Worm (Caenorhabditis elegans) whole organism, L1 larva: ENCODE data around the gene K06A4.2.

Experiments used
- C04F5.9 ChIP-seq: sonication (generic microtip); optimal IDR thresholded peaks from 2 replicates; lab custom pipeline; 2016; ENCODE audit warnings: missing genetic modification characterization, missing compliant biosample characterization
- C16A3.4 ChIP-seq: fragments of 150-350 bp; optimal IDR thresholded peaks from 2 replicates; lab custom pipeline; 2014; ENCODE audit warnings: missing biosample characterization, missing genetic modification characterization
- Y116A8C.19 ChIP-seq: sonication (generic microtip); optimal IDR thresholded peaks from 2 replicates; lab custom pipeline; 2016; ENCODE audit warnings: missing compliant biosample characterization, missing genetic modification characterization, borderline replicate concordance
- aha-1 ChIP-seq: fragments of 150-350 bp; optimal IDR thresholded peaks from 2 replicates; lab custom pipeline; 2014; ENCODE audit warnings: missing biosample characterization, missing genetic modification characterization
- blmp-1 ChIP-seq: fragments of 150-350 bp; optimal IDR thresholded peaks from 2 replicates; lab custom pipeline; 2014; ENCODE audit warnings: missing biosample characterization, missing genetic modification characterization
- ceh-88 ChIP-seq: fragments of 200-800 bp; sonication (Bioruptor generic); IDR thresholded peaks from 2 replicates; pipeline ENCODE4 v1.3.6; 2022; ENCODE audit warnings: missing genetic modification characterization, missing compliant biosample characterization
- ceh-90 ChIP-seq: sonication (generic microtip); optimal IDR thresholded peaks from 2 replicates; lab custom pipeline; 2016; ENCODE audit warnings: missing genetic modification characterization, missing compliant biosample characterization
- efl-1 ChIP-seq, 4 experiments: fragments of 150-350 bp; optimal IDR thresholded peaks in 3 of 4; peaks in 1 of 4; 1 replicate in 1 of 4; 2 replicates in 3 of 4; lab custom pipeline; 2014; ENCODE audit warnings: missing biosample characterization in 2 of 4, missing genetic modification characterization in 2 of 4, missing genetic modification reagents in 2 of 4
- egl-13 ChIP-seq: sonication (generic microtip); optimal IDR thresholded peaks from 2 replicates; lab custom pipeline; 2016; ENCODE audit warnings: missing genotype, missing genetic modification reagents, missing genetic modification characterization, missing compliant biosample characterization
- egl-27 ChIP-seq, 2 experiments: fragments of 150-350 bp in 1 of 2; sonication (generic microtip); optimal IDR thresholded peaks; 3 replicates each; lab custom pipeline; 2017 to 2018; ENCODE audit warnings: missing biosample characterization in 2 of 2, missing genetic modification characterization in 2 of 2, missing genetic modification reagents in 2 of 2
- elt-2 ChIP-seq: sonication (generic microtip); optimal IDR thresholded peaks from 2 replicates; lab custom pipeline; 2016; ENCODE audit warnings: missing genetic modification characterization, mild to moderate bottlenecking, inconsistent platforms, missing compliant biosample characterization, missing genetic modification reagents
- elt-3 ChIP-seq, 6 experiments: fragments of 150-350 bp in 1 of 6; sonication (generic microtip); optimal IDR thresholded peaks; 2 replicates each; lab custom pipeline; 2017 to 2018; ENCODE audit warnings: missing biosample characterization in 6 of 6, missing genetic modification characterization in 6 of 6, inconsistent platforms in 1 of 6
- ets-5 ChIP-seq: fragments of 200-800 bp; sonication (Bioruptor generic); IDR thresholded peaks from 2 replicates; pipeline ENCODE4 v1.3.6; 2022; ENCODE audit warnings: missing genetic modification characterization, missing compliant biosample characterization
- fkh-4 ChIP-seq: sonication (generic microtip); optimal IDR thresholded peaks from 2 replicates; lab custom pipeline; 2016; ENCODE audit warnings: missing compliant biosample characterization, missing genetic modification characterization, borderline replicate concordance
- fkh-8 ChIP-seq: sonication (generic microtip); optimal IDR thresholded peaks from 2 replicates; lab custom pipeline; 2016; ENCODE audit warnings: mild to moderate bottlenecking, missing genetic modification characterization, missing compliant biosample characterization
- fos-1 ChIP-seq: fragments of 150-350 bp; optimal IDR thresholded peaks from 2 replicates; lab custom pipeline; 2014; ENCODE audit warnings: missing biosample characterization, missing genetic modification characterization
- grh-1 ChIP-seq: fragments of 200-800 bp; sonication (Bioruptor generic); IDR thresholded peaks from 2 replicates; pipeline ENCODE4 v1.3.6; 2022; ENCODE audit warnings: missing genetic modification reagents, missing genetic modification characterization, missing compliant biosample characterization
- hlh-17 ChIP-seq: fragments of 200-800 bp; sonication (Bioruptor generic); optimal IDR thresholded peaks from 2 replicates; lab custom pipeline; 2018; ENCODE audit warnings: missing genetic modification characterization, mild to moderate bottlenecking, missing compliant biosample characterization, moderate library complexity, borderline replicate concordance
- hpl-2 ChIP-seq: fragments of 150-350 bp; optimal IDR thresholded peaks from 2 replicates; lab custom pipeline; 2014; ENCODE audit warnings: missing biosample characterization, missing genetic modification reagents, missing genetic modification characterization
- isw-1 ChIP-seq: fragments of 200-800 bp; sonication (Bioruptor generic); IDR thresholded peaks from 2 replicates; pipeline ENCODE4 v1.3.6; 2022; ENCODE audit warnings: missing genetic modification characterization, missing compliant biosample characterization
- lin-13 ChIP-seq: fragments of 150-350 bp; optimal IDR thresholded peaks from 2 replicates; lab custom pipeline; 2014; ENCODE audit warnings: missing biosample characterization, missing genetic modification reagents, missing genetic modification characterization
- lin-14 ChIP-seq: fragments of 200-800 bp; sonication (Bioruptor generic); optimal IDR thresholded peaks from 2 replicates; lab custom pipeline; 2018; ENCODE audit warnings: mild to moderate bottlenecking, missing genetic modification characterization, moderate library complexity, missing compliant biosample characterization
- lin-35 ChIP-seq, 2 experiments: fragments of 150-350 bp; optimal IDR thresholded peaks; 2 replicates each; lab custom pipeline; 2014; ENCODE audit warnings: missing biosample characterization in 2 of 2, missing genetic modification characterization in 2 of 2, missing genetic modification reagents in 2 of 2
- lin-39 ChIP-seq: fragments of 150-350 bp; optimal IDR thresholded peaks from 2 replicates; lab custom pipeline; 2014; ENCODE audit warnings: missing biosample characterization, missing genetic modification reagents, missing genetic modification characterization
- lir-3 ChIP-seq: sonication (generic microtip); optimal IDR thresholded peaks from 2 replicates; lab custom pipeline; 2016; ENCODE audit warnings: mild to moderate bottlenecking, missing genetic modification characterization, moderate library complexity, missing compliant biosample characterization; ENCODE audit not compliant: poor library complexity
- lsy-2 ChIP-seq, 2 experiments: fragments of 150-350 bp; optimal IDR thresholded peaks; 2 replicates each; lab custom pipeline; 2014; ENCODE audit warnings: missing biosample characterization in 2 of 2, missing genetic modification characterization in 2 of 2
- mdl-1 ChIP-seq, 2 experiments: fragments of 150-350 bp; optimal IDR thresholded peaks; 2 replicates each; lab custom pipeline; 2014 to 2017; ENCODE audit warnings: missing biosample characterization in 2 of 2, missing genetic modification characterization in 2 of 2, inconsistent platforms in 1 of 2
- mef-2 ChIP-seq: fragments of 150-350 bp; optimal IDR thresholded peaks from 2 replicates; lab custom pipeline; 2014; ENCODE audit warnings: missing biosample characterization, missing genetic modification characterization
- nhr-20 ChIP-seq: sonication (generic microtip); optimal IDR thresholded peaks from 2 replicates; lab custom pipeline; 2016; ENCODE audit warnings: mild to moderate bottlenecking, missing genetic modification characterization, missing compliant biosample characterization
- nhr-237 ChIP-seq: fragments of 150-350 bp; optimal IDR thresholded peaks from 2 replicates; lab custom pipeline; 2014; ENCODE audit warnings: missing biosample characterization, missing genetic modification characterization
- nhr-47 ChIP-seq: sonication (generic microtip); optimal IDR thresholded peaks from 2 replicates; lab custom pipeline; 2016; ENCODE audit warnings: mild to moderate bottlenecking, missing genetic modification characterization, moderate library complexity, missing compliant biosample characterization
- nhr-84 ChIP-seq: sonication (generic microtip); optimal IDR thresholded peaks from 2 replicates; lab custom pipeline; 2017; ENCODE audit warnings: missing biosample characterization, missing genetic modification characterization
- nhr-90 ChIP-seq: sonication (generic microtip); optimal IDR thresholded peaks from 2 replicates; lab custom pipeline; 2016; ENCODE audit warnings: mild to moderate bottlenecking, missing genetic modification characterization, missing compliant biosample characterization; ENCODE audit not compliant: poor library complexity
- pag-3 ChIP-seq: sonication (generic microtip); optimal IDR thresholded peaks from 2 replicates; lab custom pipeline; 2017; ENCODE audit warnings: missing genetic modification characterization, mild to moderate bottlenecking, missing compliant biosample characterization, antibody characterized with exemption, borderline replicate concordance; ENCODE audit not compliant: insufficient read depth
- pqm-1 ChIP-seq: sonication (generic microtip); optimal IDR thresholded peaks from 3 replicates; lab custom pipeline; 2017; ENCODE audit warnings: missing biosample characterization, missing genetic modification characterization
- snpc-4 ChIP-seq: fragments of 150-350 bp; optimal IDR thresholded peaks from 2 replicates; lab custom pipeline; 2014; ENCODE audit warnings: missing biosample characterization, missing genetic modification characterization
- sox-4 ChIP-seq: sonication (generic microtip); optimal IDR thresholded peaks from 2 replicates; lab custom pipeline; 2016; ENCODE audit warnings: missing genetic modification characterization, missing compliant biosample characterization
- sup-37 ChIP-seq: fragments of 200-800 bp; sonication (Bioruptor generic); optimal IDR thresholded peaks from 2 replicates; lab custom pipeline; 2018; ENCODE audit warnings: mild to moderate bottlenecking, missing genetic modification characterization, missing compliant biosample characterization
- swsn-7 ChIP-seq: sonication (generic microtip); optimal IDR thresholded peaks from 2 replicates; lab custom pipeline; 2016; ENCODE audit warnings: missing genetic modification characterization, missing compliant biosample characterization
- tbx-2 ChIP-seq: sonication (generic microtip); optimal IDR thresholded peaks from 2 replicates; lab custom pipeline; 2016; ENCODE audit warnings: missing genetic modification characterization, missing compliant biosample characterization
- unc-86 ChIP-seq: sonication (generic microtip); optimal IDR thresholded peaks from 2 replicates; lab custom pipeline; 2016; ENCODE audit warnings: missing genetic modification characterization, missing compliant biosample characterization
- unc-98 ChIP-seq: fragments of 200-800 bp; sonication (Bioruptor generic); IDR thresholded peaks from 2 replicates; pipeline ENCODE4 v1.3.6; 2022; ENCODE audit warnings: missing genetic modification characterization, missing compliant biosample characterization
- vab-15 ChIP-seq: sonication (generic microtip); optimal IDR thresholded peaks from 2 replicates; lab custom pipeline; 2017; ENCODE audit warnings: missing genotype, mild to moderate bottlenecking, missing genetic modification characterization, missing compliant biosample characterization
- zip-4 ChIP-seq: fragments of 200-800 bp; sonication (Bioruptor generic); optimal IDR thresholded peaks from 2 replicates; lab custom pipeline; 2018; ENCODE audit warnings: mild to moderate bottlenecking, missing genetic modification characterization, moderate library complexity, missing compliant biosample characterization

K06A4.2 gene

DNA sequence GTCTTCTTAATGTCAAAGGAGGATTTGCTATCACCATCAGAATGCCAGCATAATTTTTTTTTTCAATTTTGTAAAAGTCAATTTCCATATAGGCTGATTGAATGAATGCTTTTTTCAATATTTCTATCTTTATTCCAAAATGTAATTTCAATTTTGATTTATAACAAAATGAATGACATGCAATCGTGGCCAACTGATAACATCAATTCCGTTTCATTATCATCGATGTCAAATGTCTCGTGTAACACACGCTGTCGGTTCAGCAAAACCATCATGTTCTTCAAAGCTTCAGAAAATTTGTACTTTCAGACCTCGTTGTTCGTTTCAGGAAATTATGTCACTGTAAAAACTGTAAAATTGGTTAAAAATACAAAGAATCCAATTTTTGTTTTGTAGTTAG is 22.9 kb downstream of the K06A4.2 start:
- TF ChIP-seq mdl-1 (tag; optimal IDR thresholded peaks at IDR 0.05; lab: Kevin White, UChicago) (peak in 1 of 2 experiments; percentile 11), lin-35 (GFP tag; optimal IDR thresholded peaks at IDR 0.05; lab: Kevin White, UChicago) (peak in 1 of 2 experiments; percentile 40), ceh-88 (GFP tag; lab: Robert Waterston, UW) (no peak), sox-4 (tag; lab: Kevin White, UChicago) (no peak), lir-3 (tag; lab: Kevin White, UChicago) (no peak), Y116A8C.19 (tag; lab: Kevin White, UChicago) (no peak), elt-2 (tag; lab: Kevin White, UChicago) (peak; percentile 72), C16A3.4 (no peak), nhr-20 (tag; lab: Kevin White, UChicago) (peak; percentile 30), swsn-7 (no peak), nhr-90 (tag; lab: Kevin White, UChicago) (peak; percentile 2)

ce11 chrV:9507742-9508141 is 23.7 kb downstream of the K06A4.2 start, which contains the start of gene acs-14:
acs-14 (plus strand) TSS chrV:9508132.
- TF ChIP-seq elt-3 (tag; optimal IDR thresholded peaks at IDR 0.05; lab: Kevin White, UChicago) (peak in 1 of 6 experiments; percentile 4), nhr-20 (tag; lab: Kevin White, UChicago) (peak; percentile 13), ceh-88 (GFP tag; lab: Robert Waterston, UW) (no peak), tbx-2 (tag; lab: Kevin White, UChicago) (no peak), ceh-90 (tag; lab: Kevin White, UChicago) (no peak), zip-4 (GFP tag; lab: Kevin White, UChicago) (no peak), efl-1 (optimal IDR thresholded peaks at IDR 0.05; lab: Kevin White, UChicago) (no peak), efl-1 (GFP tag; optimal IDR thresholded peaks at IDR 0.05 in 1 of 2; lab: Kevin White, UChicago) (peak in 1 of 2 experiments; percentile 51), fkh-4 (tag; lab: Kevin White, UChicago) (no peak), elt-2 (tag; lab: Kevin White, UChicago) (peak; percentile 12), aha-1 (no peak), lin-35 (GFP tag; optimal IDR thresholded peaks at IDR 0.05; lab: Kevin White, UChicago) (peak in 1 of 2 experiments; percentile 12)

DNA sequence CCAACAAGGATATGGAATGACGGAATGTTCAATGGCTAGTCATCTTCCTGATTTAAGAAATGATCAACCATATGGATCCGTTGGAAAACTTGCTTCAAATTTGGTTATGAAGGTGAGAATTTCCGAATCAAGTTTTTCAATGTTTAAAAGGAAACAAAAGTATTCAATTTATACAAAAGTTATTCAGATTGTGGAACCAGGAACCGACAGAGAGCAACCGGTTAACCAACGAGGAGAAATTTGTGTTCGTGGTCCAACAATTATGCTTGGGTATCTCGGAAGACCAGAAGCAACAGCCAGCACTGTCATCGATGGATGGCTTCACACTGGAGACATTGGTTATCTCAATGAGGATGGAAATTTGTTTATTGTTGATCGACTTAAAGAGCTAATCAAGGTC is 25.6 kb downstream of the K06A4.2 start:
- TF ChIP-seq snpc-4: no peak
- TF ChIP-seq, all 84 proteins: peak for 0

- TF ChIP-seq pqm-1 (tag; lab: Kevin White, UChicago) (no peak), egl-27 (tag; optimal IDR thresholded peaks at IDR 0.05; lab: Kevin White, UChicago) (no peak), fkh-8 (tag; lab: Kevin White, UChicago) (no peak), lin-39 (peak; percentile 67), lin-14 (peak; percentile 72), nhr-237 (tag; lab: Kevin White, UChicago) (no peak), blmp-1 (tag; lab: Kevin White, UChicago) (peak; percentile 52), grh-1 (GFP tag; lab: Robert Waterston, UW) (no peak), nhr-84 (tag; lab: Kevin White, UChicago) (no peak), nhr-47 (tag; lab: Kevin White, UChicago) (peak; percentile 79), Y116A8C.19 (tag; lab: Kevin White, UChicago) (no peak), aha-1 (no peak), unc-98 (no peak), C04F5.9 (tag; lab: Kevin White, UChicago) (peak; percentile 15), fos-1 (tag; lab: Kevin White, UChicago) (no peak), lin-13 (no peak), ets-5 (GFP tag; lab: Robert Waterston, UW) (no peak), hpl-2 (no peak), mef-2 (tag; lab: Kevin White, UChicago) (no peak), hlh-17 (GFP tag; lab: Kevin White, UChicago) (no peak), egl-13 (tag; lab: Kevin White, UChicago) (peak; percentile 45), isw-1 (GFP tag; lab: Robert Waterston, UW) (peak; percentile 59), elt-3 (tag; optimal IDR thresholded peaks at IDR 0.05; lab: Kevin White, UChicago) (peak in 1 of 6 experiments; percentile 2), pag-3 (tag; lab: Kevin White, UChicago) (no peak), ceh-88 (GFP tag; lab: Robert Waterston, UW) (no peak), mdl-1 (tag; optimal IDR thresholded peaks at IDR 0.05; lab: Kevin White, UChicago) (peak in 1 of 2 experiments; percentile 26), sup-37 (GFP tag; lab: Kevin White, UChicago) (no peak), unc-86 (peak; percentile 59), vab-15 (tag; lab: Kevin White, UChicago) (no peak), lsy-2 (tag; optimal IDR thresholded peaks at IDR 0.05; lab: Kevin White, UChicago) (peak; percentile 71 to 84)
These were observed 29.6 kb downstream of the K06A4.2 start, which contains the start of gene eif-2Bdelta for ce11 chrV:9513590-9513989. eif-2Bdelta (plus strand) TSS chrV:9513824.
